Worm (Caenorhabditis elegans) whole organism, young adult: ENCODE measurements around the gene ccf-1.

Experiments used
- B0035.1 ChIP-seq: sonication (generic microtip); optimal IDR thresholded peaks from 2 replicates; lab custom pipeline; 2016; ENCODE audit warnings: missing genetic modification characterization, mild to moderate bottlenecking, missing compliant biosample characterization, missing genotype, missing genetic modification reagents
- D2030.7 ChIP-seq: fragments of 200-800 bp; sonication (Bioruptor generic); IDR thresholded peaks from 2 replicates; pipeline ENCODE4 v1.3.6; 2022; ENCODE audit warnings: missing genetic modification reagents, missing genetic modification characterization, missing compliant biosample characterization
- F23B12.7 ChIP-seq: sonication (generic microtip); optimal IDR thresholded peaks from 2 replicates; lab custom pipeline; 2017; ENCODE audit warnings: missing genetic modification characterization, mild to moderate bottlenecking, missing compliant biosample characterization, antibody characterized with exemption, moderate library complexity; ENCODE audit not compliant: insufficient read depth
- F33H1.4 ChIP-seq: fragments of 200-800 bp; sonication (Bioruptor generic); IDR thresholded peaks from 2 replicates; pipeline ENCODE4 v1.3.6; 2022; ENCODE audit warnings: missing genetic modification reagents, missing genetic modification characterization, missing compliant biosample characterization
- F57C9.4 ChIP-seq: sonication (generic microtip); optimal IDR thresholded peaks from 2 replicates; lab custom pipeline; 2017; ENCODE audit warnings: mild to moderate bottlenecking, missing genetic modification characterization, missing compliant biosample characterization
- Y53G8AR.9 ChIP-seq: fragments of 200-800 bp; sonication (Bioruptor generic); conservative IDR thresholded peaks from 2 replicates; pipeline ENCODE4 v1.3.6; 2022; ENCODE audit warnings: missing genetic modification reagents, missing genetic modification characterization, missing compliant biosample characterization
- Y56A3A.18 ChIP-seq: fragments of 200-800 bp; sonication (Bioruptor generic); IDR thresholded peaks from 2 replicates; pipeline ENCODE4 v1.3.6; 2022; ENCODE audit warnings: missing genetic modification reagents, missing genetic modification characterization, missing compliant biosample characterization
- Y67H2A.10 ChIP-seq: fragments of 200-800 bp; sonication (Bioruptor generic); conservative IDR thresholded peaks from 2 replicates; pipeline ENCODE4 v1.3.6; 2022; ENCODE audit warnings: missing genetic modification reagents, missing genetic modification characterization, missing compliant biosample characterization
- ZK185.1 ChIP-seq: sonication (generic microtip); optimal IDR thresholded peaks from 2 replicates; lab custom pipeline; 2016; ENCODE audit warnings: mild to moderate bottlenecking, missing genetic modification characterization, missing compliant biosample characterization; ENCODE audit not compliant: poor library complexity, severe bottlenecking
- atf-7 ChIP-seq: sonication (generic microtip); optimal IDR thresholded peaks from 2 replicates; lab custom pipeline; 2017; ENCODE audit warnings: mild to moderate bottlenecking, missing genetic modification characterization, missing compliant biosample characterization
- bed-1 ChIP-seq: fragments of 200-800 bp; sonication (Bioruptor generic); IDR thresholded peaks from 2 replicates; pipeline ENCODE4 v1.3.6; 2022; ENCODE audit warnings: missing genetic modification reagents, missing genetic modification characterization, missing compliant biosample characterization
- cebp-1 ChIP-seq, 2 experiments: fragments of 200-800 bp in 1 of 2; sonication (Bioruptor generic) in 1 of 2; sonication (generic microtip) in 1 of 2; IDR thresholded peaks in 1 of 2; optimal IDR thresholded peaks in 1 of 2; 2 replicates each; pipeline versions ENCODE4 v1.3.6 to Lab custom; 2017 to 2022; ENCODE audit warnings: missing compliant biosample characterization in 2 of 2, missing genetic modification characterization in 2 of 2, mild to moderate bottlenecking in 1 of 2, missing genetic modification reagents in 1 of 2, moderate library complexity in 1 of 2
- chd-7 ChIP-seq: sonication (generic microtip); optimal IDR thresholded peaks from 2 replicates; lab custom pipeline; 2016; ENCODE audit warnings: mild to moderate bottlenecking, missing genetic modification characterization, moderate library complexity, missing compliant biosample characterization
- egl-18 ChIP-seq: fragments of 200-800 bp; sonication (Bioruptor generic); IDR thresholded peaks from 2 replicates; pipeline ENCODE4 v1.3.6; 2022; ENCODE audit warnings: missing genetic modification reagents, missing genetic modification characterization, missing compliant biosample characterization
- egl-44 ChIP-seq: fragments of 200-800 bp; sonication (Bioruptor generic); IDR thresholded peaks from 2 replicates; pipeline ENCODE4 v1.3.6; 2022; ENCODE audit warnings: missing genetic modification reagents, missing genetic modification characterization, missing compliant biosample characterization
- egrh-3 ChIP-seq: fragments of 200-800 bp; sonication (Bioruptor generic); IDR thresholded peaks from 2 replicates; pipeline ENCODE4 v1.3.6; 2022; ENCODE audit warnings: missing genetic modification reagents, missing genetic modification characterization, missing compliant biosample characterization
- ekl-4 ChIP-seq: fragments of 200-800 bp; sonication (Bioruptor generic); IDR thresholded peaks from 2 replicates; pipeline ENCODE4 v1.3.6; 2022; ENCODE audit warnings: missing genetic modification reagents, missing genetic modification characterization, missing compliant biosample characterization
- ets-4 ChIP-seq: fragments of 200-800 bp; sonication (Bioruptor generic); optimal IDR thresholded peaks from 2 replicates; lab custom pipeline; 2018; ENCODE audit warnings: mild to moderate bottlenecking, missing genetic modification characterization, missing compliant biosample characterization
- hmg-1.2 ChIP-seq: fragments of 200-800 bp; sonication (Bioruptor generic); IDR thresholded peaks from 2 replicates; pipeline ENCODE4 v1.3.6; 2022; ENCODE audit warnings: missing genetic modification reagents, missing genetic modification characterization, missing compliant biosample characterization
- lag-1 ChIP-seq: fragments of 200-800 bp; sonication (Bioruptor generic); IDR thresholded peaks from 2 replicates; pipeline ENCODE4 v1.3.6; 2022; ENCODE audit warnings: missing genetic modification reagents, missing genetic modification characterization, missing compliant biosample characterization
- let-607 ChIP-seq, 2 experiments: fragments of 200-800 bp in 1 of 2; sonication (Bioruptor generic) in 1 of 2; sonication (generic microtip) in 1 of 2; optimal IDR thresholded peaks; 2 replicates each; lab custom pipeline; 2016 to 2018; ENCODE audit warnings: mild to moderate bottlenecking in 2 of 2, missing compliant biosample characterization in 2 of 2, missing genetic modification characterization in 2 of 2, moderate library complexity in 2 of 2, missing genotype in 1 of 2
- lsy-27 ChIP-seq: sonication (generic microtip); optimal IDR thresholded peaks from 2 replicates; lab custom pipeline; 2017; ENCODE audit warnings: missing genetic modification characterization, mild to moderate bottlenecking, missing compliant biosample characterization, antibody characterized with exemption, missing genotype, borderline replicate concordance; ENCODE audit not compliant: insufficient read depth
- madf-8 ChIP-seq: fragments of 200-800 bp; sonication (Bioruptor generic); conservative IDR thresholded peaks from 2 replicates; pipeline ENCODE4 v1.3.6; 2022; ENCODE audit warnings: missing genetic modification reagents, missing genetic modification characterization, missing compliant biosample characterization
- mel-28 ChIP-seq: sonication (generic microtip); optimal IDR thresholded peaks from 2 replicates; lab custom pipeline; 2016; ENCODE audit warnings: borderline replicate concordance, mild to moderate bottlenecking, missing genetic modification characterization, missing compliant biosample characterization
- nfya-1 ChIP-seq: sonication (generic microtip); optimal IDR thresholded peaks from 2 replicates; lab custom pipeline; 2017; ENCODE audit warnings: antibody characterized with exemption, missing compliant biosample characterization, missing genetic modification characterization, borderline replicate concordance; ENCODE audit not compliant: insufficient read depth
- nhr-120 ChIP-seq: fragments of 200-800 bp; sonication (Bioruptor generic); IDR thresholded peaks from 2 replicates; pipeline ENCODE4 v1.3.6; 2022; ENCODE audit warnings: missing genetic modification characterization, missing compliant biosample characterization
- pha-4 ChIP-seq: fragments of 150-350 bp; sonication (generic microtip); optimal IDR thresholded peaks from 2 replicates; lab custom pipeline; 2014; ENCODE audit warnings: missing biosample characterization, missing genetic modification reagents, missing genetic modification characterization
- sdz-38 ChIP-seq: sonication (generic microtip); optimal IDR thresholded peaks from 2 replicates; lab custom pipeline; 2016; ENCODE audit warnings: missing genotype, missing genetic modification characterization, missing compliant biosample characterization
- snpc-4 ChIP-seq, 5 experiments: fragments of 150-350 bp in 1 of 5; sonication (generic microtip) in 4 of 5; optimal IDR thresholded peaks; 2 replicates each; lab custom pipeline; 2014 to 2018; ENCODE audit warnings: missing genetic modification characterization in 5 of 5, missing biosample characterization in 3 of 5, antibody characterized with exemption in 2 of 5, mild to moderate bottlenecking in 2 of 5, missing compliant biosample characterization in 2 of 5, missing genotype in 2 of 5, moderate library complexity in 2 of 5, missing genetic modification reagents in 1 of 5
- sptf-2 ChIP-seq: fragments of 200-800 bp; sonication (Bioruptor generic); optimal IDR thresholded peaks from 2 replicates; lab custom pipeline; 2018; ENCODE audit warnings: mild to moderate bottlenecking, missing genetic modification characterization, missing compliant biosample characterization
- tbp1 ChIP-seq: fragments of 200-800 bp; sonication (Bioruptor generic); optimal IDR thresholded peaks from 2 replicates; lab custom pipeline; 2018; ENCODE audit warnings: mild to moderate bottlenecking, missing genetic modification characterization, missing compliant biosample characterization
- tbx-9 ChIP-seq: sonication (generic microtip); optimal IDR thresholded peaks from 2 replicates; lab custom pipeline; 2016; ENCODE audit warnings: borderline replicate concordance, missing genetic modification characterization, inconsistent platforms, missing compliant biosample characterization
- tlf-1 ChIP-seq: fragments of 200-800 bp; sonication (Bioruptor generic); optimal IDR thresholded peaks from 2 replicates; lab custom pipeline; 2018; ENCODE audit warnings: mild to moderate bottlenecking, missing genetic modification characterization, missing compliant biosample characterization
- unc-62 ChIP-seq: fragments of 150-350 bp; optimal IDR thresholded peaks from 2 replicates; lab custom pipeline; 2014; ENCODE audit warnings: missing biosample characterization, missing genetic modification reagents, missing genetic modification characterization
- zfh-2 ChIP-seq: fragments of 200-800 bp; sonication (Bioruptor generic); conservative IDR thresholded peaks from 2 replicates; pipeline ENCODE4 v1.3.6; 2022; ENCODE audit warnings: missing genetic modification reagents, missing genetic modification characterization, missing compliant biosample characterization

Gene ccf-1

DNA sequence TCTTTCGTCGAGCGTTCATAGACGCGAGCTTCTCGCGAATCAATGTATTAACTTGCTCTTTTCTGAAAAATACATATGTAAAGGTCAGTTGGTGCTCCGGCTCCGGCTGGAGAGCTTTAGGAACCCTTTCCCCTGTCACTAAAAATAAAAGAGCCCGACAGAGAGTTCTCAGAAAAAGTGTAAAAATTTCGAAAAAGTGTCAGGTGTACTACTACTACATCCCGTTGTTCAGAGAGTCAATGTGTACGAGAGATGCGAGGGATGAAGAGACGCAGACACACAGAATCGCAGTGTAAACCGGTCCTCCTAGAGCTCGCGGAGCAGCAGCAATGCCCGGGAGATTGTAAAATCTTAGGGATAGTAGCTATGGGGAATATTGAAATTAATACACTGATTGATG is 22.6 kb upstream of the ccf-1 start (continued):
- TF ChIP-seq chd-7 (tag; lab: Kevin White, UChicago), result no peak

DNA sequence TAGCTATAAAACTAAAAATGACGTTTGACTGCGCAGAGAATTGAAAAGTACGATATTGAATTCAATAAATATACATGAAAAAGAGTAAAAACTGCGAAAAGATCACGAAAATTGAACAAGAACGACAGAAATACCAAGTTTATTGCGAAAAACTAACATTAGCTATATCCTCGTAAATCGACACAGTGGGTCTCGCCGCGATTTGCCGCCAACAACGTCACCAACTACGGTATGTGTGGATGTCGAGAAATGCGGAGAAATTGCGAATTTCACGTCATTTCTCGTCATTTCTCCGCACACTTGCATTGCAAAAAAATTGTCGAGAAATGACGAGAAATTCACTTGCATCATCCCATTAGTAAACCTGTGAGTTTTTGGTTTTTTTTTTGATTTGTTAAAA is 20.0 kb upstream of the ccf-1 start:
- peak; percentile 69 for TF ChIP-seq F33H1.4
- TF ChIP-seq, all 124 proteins: peak for 1; not testable (repeated sequence) for 123

DNA sequence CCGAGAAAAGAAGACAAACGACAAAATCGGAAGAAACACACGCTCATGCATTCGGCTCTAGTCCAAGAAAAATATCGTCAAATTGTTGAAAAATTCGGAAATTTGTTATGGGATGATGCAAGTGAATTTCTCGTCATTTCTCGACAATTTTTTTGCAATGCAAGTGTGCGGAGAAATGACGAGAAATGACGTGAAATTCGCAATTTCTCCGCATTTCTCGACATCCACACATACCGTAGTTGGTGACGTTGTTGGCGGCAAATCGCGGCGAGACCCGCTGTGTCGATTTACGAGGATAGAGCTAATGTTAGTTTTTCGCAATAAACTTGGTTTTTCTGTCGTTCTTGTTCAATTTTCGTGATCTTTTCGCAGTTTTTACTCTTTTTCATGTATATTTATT is 19.2 kb upstream of the ccf-1 start:
- TF ChIP-seq F33H1.4, result peak; percentile 58; the same call in 1 of the 2 replicates

DNA sequence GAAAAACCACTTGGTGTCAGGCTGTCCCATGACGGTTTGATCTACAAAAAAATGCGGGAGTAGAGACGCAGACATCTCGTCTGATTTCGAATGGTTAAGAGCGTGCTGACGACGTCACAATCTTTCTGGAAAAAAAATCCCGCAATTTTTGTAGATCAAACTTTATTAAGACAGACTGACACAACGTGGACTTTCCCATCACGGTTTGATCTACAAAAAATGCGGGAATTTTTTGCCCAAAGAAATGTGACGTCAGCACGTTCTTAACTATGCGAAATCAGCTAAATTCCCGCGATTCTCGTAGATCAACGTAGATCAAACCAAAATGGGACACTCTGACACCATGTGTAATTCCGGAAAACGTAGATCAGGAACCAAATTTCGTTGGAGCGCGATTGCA is 18.5 kb upstream of the ccf-1 start:
- TF ChIP-seq tbp1 (no peak), D2030.7 (GFP tag; lab: Robert Waterston, UW) (no peak), B0035.1 (tag; lab: Kevin White, UChicago) (no peak), nfya-1 (tag; lab: Kevin White, UChicago) (no peak), pha-4 (tag; lab: Kevin White, UChicago) (no peak), madf-8 (no peak), sptf-2 (GFP tag; lab: Kevin White, UChicago) (no peak), tlf-1 (GFP tag; lab: Kevin White, UChicago) (no peak)

DNA sequence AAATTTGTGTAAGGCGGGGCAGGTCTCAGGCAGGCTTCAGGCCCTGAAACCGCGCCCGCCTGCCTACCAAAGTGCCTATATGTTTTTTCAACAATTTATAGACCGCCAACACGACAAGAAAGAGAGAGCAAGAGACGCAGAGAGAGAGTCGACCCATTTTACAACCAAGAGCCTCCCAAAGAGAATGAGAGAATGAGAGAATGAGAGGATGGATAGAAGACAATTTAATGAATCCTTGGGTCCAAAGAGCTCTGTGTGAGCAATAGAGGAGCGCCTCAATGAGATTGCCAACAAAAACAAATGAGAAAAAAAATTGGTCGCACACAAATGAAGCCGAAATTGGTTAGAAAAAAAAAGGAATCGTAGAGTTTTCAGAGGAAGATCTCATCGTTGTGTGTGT is 17.9 kb upstream of the ccf-1 start:
- TF ChIP-seq ets-4, result no peak
- TF ChIP-seq zfh-2 (GFP tag; lab: Robert Waterston, UW), result 0 out of 2 replicates have a peak, but pooled peaks have one; percentile 22
- TF ChIP-seq bed-1 (GFP tag; lab: Robert Waterston, UW), result no peak
- no peak for TF ChIP-seq F23B12.7 (tag; lab: Kevin White, UChicago)

DNA sequence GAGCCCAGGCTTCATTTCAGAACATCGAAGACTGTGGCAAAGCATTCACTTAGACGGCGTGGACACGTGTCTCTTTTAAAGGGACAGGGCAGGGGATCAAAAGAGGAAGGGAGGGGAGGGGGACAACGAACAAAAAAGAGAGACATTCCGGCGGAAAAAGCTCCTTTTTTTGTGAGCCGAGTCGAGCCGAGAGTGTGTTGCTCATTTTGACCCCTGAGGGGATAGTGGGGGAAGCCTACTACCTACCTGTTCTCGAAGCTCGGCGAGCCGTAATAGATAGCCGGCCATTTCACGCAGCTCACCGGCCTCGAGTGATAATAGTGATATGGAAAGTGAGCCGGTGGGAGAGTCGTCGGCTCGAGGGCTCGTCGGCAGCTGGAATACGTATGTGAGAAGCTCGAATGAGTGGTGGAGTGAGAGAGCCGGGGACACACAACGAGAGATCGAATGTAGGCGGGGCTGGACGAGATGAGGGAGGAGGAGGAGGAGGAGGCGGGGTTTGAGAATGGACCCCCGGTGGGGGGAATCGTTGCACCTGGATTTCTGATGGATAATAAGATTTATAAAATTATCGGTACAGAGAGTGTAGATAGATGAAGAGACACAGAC is 16.7 kb upstream of the ccf-1 start:
- TF ChIP-seq snpc-4 (GFP tag; optimal IDR thresholded peaks at IDR 0.05; lab: Kevin White, UChicago) (no peak), snpc-4 (tag; optimal IDR thresholded peaks at IDR 0.05; lab: Kevin White, UChicago) (no peak), Y56A3A.18 (no peak), Y67H2A.10 (GFP tag; lab: Robert Waterston, UW) (no peak), egrh-3 (peak; percentile 59; the same call in 1 of the 2 replicates), zfh-2 (GFP tag; lab: Robert Waterston, UW) (peak; percentile 87)

DNA sequence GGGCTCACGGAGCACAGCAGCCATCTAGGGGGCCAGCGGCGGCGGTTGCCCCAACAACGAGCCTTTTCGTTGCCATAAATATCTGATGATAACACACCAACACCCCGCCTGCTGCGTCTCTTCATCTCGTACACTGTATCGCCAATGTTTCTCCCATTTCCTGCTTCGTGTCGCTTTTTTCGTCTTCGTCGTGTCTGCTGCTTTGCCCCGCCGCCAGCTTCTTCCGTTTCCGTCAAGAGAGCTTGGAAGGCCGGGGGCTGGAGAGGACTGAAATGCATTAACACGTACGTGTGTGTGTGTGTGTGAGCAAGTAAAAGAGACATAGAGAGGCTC is 15.9 kb upstream of the ccf-1 start:
- no peak for TF ChIP-seq lsy-27 (tag; lab: Kevin White, UChicago)
- TF ChIP-seq atf-7 (tag; lab: Kevin White, UChicago), result no peak
- TF ChIP-seq egl-18 (GFP tag; lab: Robert Waterston, UW), result no peak
- peak; percentile 17 for TF ChIP-seq snpc-4 (GFP tag; optimal IDR thresholded peaks at IDR 0.05; lab: Kevin White, UChicago)
- peak in 3 of 4 experiments; percentile 29 to 48 (median 38) for TF ChIP-seq snpc-4 (tag; optimal IDR thresholded peaks at IDR 0.05; lab: Kevin White, UChicago)
- TF ChIP-seq let-607 (tag; optimal IDR thresholded peaks at IDR 0.05; lab: Kevin White, UChicago), result no peak
- no peak for TF ChIP-seq Y53G8AR.9 (GFP tag; lab: Robert Waterston, UW)
- TF ChIP-seq sdz-38, result no peak
- TF ChIP-seq hmg-1.2 (GFP tag; lab: Robert Waterston, UW), result peak; percentile 53; the same call in 1 of the 2 replicates
- no peak for TF ChIP-seq mel-28
- no peak for TF ChIP-seq ekl-4 (GFP tag; lab: Robert Waterston, UW)
- no peak for TF ChIP-seq F33H1.4
- TF ChIP-seq nhr-120 (GFP tag; lab: Robert Waterston, UW), result no peak
- TF ChIP-seq cebp-1 (GFP tag; IDR thresholded peaks at IDR 0.05; lab: Robert Waterston, UW), result peak; percentile 22; the same call in 1 of the 2 replicates
- TF ChIP-seq cebp-1 (tag; optimal IDR thresholded peaks at IDR 0.05; lab: Kevin White, UChicago), result peak; percentile 3
- TF ChIP-seq lag-1 (GFP tag; lab: Robert Waterston, UW), result no peak
- no peak for TF ChIP-seq egl-44
- no peak for TF ChIP-seq F57C9.4 (tag; lab: Kevin White, UChicago)
- TF ChIP-seq tbx-9 (tag; lab: Kevin White, UChicago), result no peak
- no peak for TF ChIP-seq ZK185.1 (tag; lab: Kevin White, UChicago)
- no peak for TF ChIP-seq unc-62 (GFP tag; lab: Kevin White, UChicago)
